Worm (Caenorhabditis elegans): ENCODE measurements around the gene F33D4.6.

DNA sequence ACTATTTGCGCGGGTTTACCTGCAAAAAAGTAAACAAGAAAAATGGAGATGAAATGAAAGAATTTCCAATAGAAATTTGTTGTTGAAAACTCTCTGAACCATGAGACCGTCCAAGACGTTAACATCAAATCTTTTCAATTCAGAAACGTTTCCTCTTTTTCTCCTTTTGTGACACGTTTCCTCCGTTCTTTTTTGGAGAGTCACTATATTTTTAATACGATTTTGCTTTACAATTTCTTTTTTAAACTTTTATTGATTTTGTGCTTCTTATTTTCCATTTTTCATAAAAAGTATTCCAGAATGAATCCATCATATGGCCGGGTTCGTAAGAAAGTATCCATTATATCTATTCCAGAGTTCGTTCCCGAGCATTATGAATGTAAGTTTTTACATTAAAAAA is 42.9 kb downstream of the F33D4.6 start, which contains the start of gene itr-1:
- TF ChIP-seq Y53F4B.3 (GFP tag; IDR thresholded peaks at IDR 0.05) (no peak), attf-5 (GFP tag; optimal IDR thresholded peaks at IDR 0.05) (no peak), unc-62 (GFP tag; optimal IDR thresholded peaks at IDR 0.05) (no peak), athp-1 (tag; optimal IDR thresholded peaks at IDR 0.05) (no peak), hmg-1.2 (GFP tag; IDR thresholded peaks at IDR 0.05) (no peak)
